Worm (Caenorhabditis elegans) whole organism, L4/young adult: ENCODE data around the gene gem-1.

Experiments used
- W03F9.2 ChIP-seq: fragments of 150-350 bp; optimal IDR thresholded peaks from 2 replicates; lab custom pipeline; 2014; ENCODE audit warnings: missing biosample characterization, missing genetic modification characterization
- dao-5 ChIP-seq: sonication (generic microtip); optimal IDR thresholded peaks from 2 replicates; lab custom pipeline; 2016; ENCODE audit warnings: missing genotype, missing genetic modification characterization, moderate library complexity, missing compliant biosample characterization
- him-1 ChIP-seq: sonication (generic microtip); optimal IDR thresholded peaks from 2 replicates; lab custom pipeline; 2016; ENCODE audit warnings: missing genotype, missing genetic modification reagents, missing genetic modification characterization, missing compliant biosample characterization

ce11 chrX:13341853-13342252, 34.9 kb downstream of the gem-1 start:
- TF ChIP-seq W03F9.2 (no peak), dao-5 (tag; lab: Kevin White, UChicago) (no peak), him-1 (no peak)
